Worm (Caenorhabditis elegans) whole organism, L3 larva: ENCODE data around the gene lhpp-1.

ENCODE experiments used
- aly-2 ChIP-seq: fragments of 150-350 bp; optimal IDR thresholded peaks from 2 replicates; lab custom pipeline; 2014; ENCODE audit warnings: missing biosample characterization, missing genetic modification characterization
- ama-1 ChIP-seq: fragments of 150-350 bp; optimal IDR thresholded peaks from 2 replicates; lab custom pipeline; 2018
- elt-2 ChIP-seq: sonication (generic microtip); optimal IDR thresholded peaks from 2 replicates; lab custom pipeline; 2016; ENCODE audit warnings: missing genetic modification reagents, mild to moderate bottlenecking, missing genetic modification characterization, missing compliant biosample characterization
- fos-1 ChIP-seq: fragments of 150-350 bp; optimal IDR thresholded peaks from 2 replicates; lab custom pipeline; 2014; ENCODE audit warnings: missing biosample characterization, missing genetic modification characterization
- lin-39 ChIP-seq: fragments of 150-350 bp; optimal IDR thresholded peaks from 2 replicates; lab custom pipeline; 2018; ENCODE audit warnings: missing biosample characterization, missing genetic modification reagents, missing genetic modification characterization
- mdl-1 ChIP-seq: fragments of 150-350 bp; optimal IDR thresholded peaks from 2 replicates; lab custom pipeline; 2014; ENCODE audit warnings: missing biosample characterization, missing genetic modification characterization
- nfya-1 ChIP-seq: sonication (generic microtip); optimal IDR thresholded peaks from 2 replicates; lab custom pipeline; 2017; ENCODE audit warnings: missing genetic modification characterization, mild to moderate bottlenecking, missing compliant biosample characterization, antibody characterized with exemption, moderate library complexity; ENCODE audit not compliant: insufficient read depth
- nhr-28 ChIP-seq: fragments of 150-350 bp; optimal IDR thresholded peaks from 2 replicates; lab custom pipeline; 2014; ENCODE audit warnings: missing biosample characterization, missing genetic modification characterization
- nhr-77 ChIP-seq: fragments of 150-350 bp; optimal IDR thresholded peaks from 2 replicates; lab custom pipeline; 2014; ENCODE audit warnings: missing biosample characterization, missing genetic modification characterization
- pha-4 ChIP-seq: fragments of 150-350 bp; optimal IDR thresholded peaks from 2 replicates; lab custom pipeline; 2014; ENCODE audit warnings: missing biosample characterization, missing genetic modification reagents, missing genetic modification characterization
- snpc-4 ChIP-seq: fragments of 150-350 bp; optimal IDR thresholded peaks from 2 replicates; lab custom pipeline; 2014; ENCODE audit warnings: missing biosample characterization, missing genetic modification characterization

- TF ChIP-seq fos-1, result no peak
- no peak for TF ChIP-seq aly-2 (tag; lab: Kevin White, UChicago)
- TF ChIP-seq ama-1, result no peak
- no peak for TF ChIP-seq snpc-4 (tag; lab: Kevin White, UChicago)
- TF ChIP-seq nhr-77 (tag; lab: Kevin White, UChicago), result no peak
- TF ChIP-seq pha-4 (tag; lab: Kevin White, UChicago), result no peak
- TF ChIP-seq nhr-28, result no peak
- no peak for TF ChIP-seq mdl-1
- no peak for TF ChIP-seq lin-39 (tag; lab: Kevin White, UChicago)
- no peak for TF ChIP-seq nfya-1 (tag; lab: Kevin White, UChicago)
- TF ChIP-seq elt-2 (tag; lab: Kevin White, UChicago), result no peak
Measured at ce11 chrV:12086934-12087333, 24.7 kb downstream of the lhpp-1 start, which contains the start of gene gana-1.
